Fruit fly (Drosophila melanogaster) whole organism, wandering third instar larva: Measurements from ENCODE around the gene CG8607.

Experiments used
- Abd-B ChIP-seq: fragments of >200 bp; optimal IDR thresholded peaks from 2 replicates; lab custom pipeline; 2017; ENCODE audit warnings: missing biosample characterization, missing genetic modification characterization
- CG32264 ChIP-seq: fragments of 200-800 bp; sonication (Bioruptor generic); optimal IDR thresholded peaks from 2 replicates; lab custom pipeline; 2016; ENCODE audit warnings: missing biosample characterization, missing genetic modification characterization
- CG9705 ChIP-seq: fragments of 200-800 bp; sonication (Bioruptor generic); optimal IDR thresholded peaks from 2 replicates; lab custom pipeline; 2018; ENCODE audit warnings: missing biosample characterization, mild to moderate bottlenecking, missing genetic modification characterization
- CrebA ChIP-seq: fragments of 200-800 bp; sonication (Bioruptor generic); optimal IDR thresholded peaks from 2 replicates; lab custom pipeline; 2016; ENCODE audit warnings: missing biosample characterization, mild to moderate bottlenecking, missing genetic modification characterization, borderline replicate concordance
- Dfd ChIP-seq: fragments of >200 bp; optimal IDR thresholded peaks from 2 replicates; lab custom pipeline; 2017; ENCODE audit warnings: missing biosample characterization, missing genetic modification characterization
- Dif ChIP-seq: fragments of 200-275, 200-300 bp; sonication (Bioruptor generic); optimal IDR thresholded peaks from 2 replicates; lab custom pipeline; 2018; ENCODE audit warnings: missing biosample characterization, missing genetic modification characterization; ENCODE audit not compliant: partially characterized antibody
- GATAd ChIP-seq: sonication (Bioruptor generic); optimal IDR thresholded peaks from 2 replicates; lab custom pipeline; 2016; ENCODE audit warnings: missing biosample characterization, missing genetic modification characterization
- HLH106 ChIP-seq: fragments of 200-800 bp; optimal IDR thresholded peaks from 3 replicates; lab custom pipeline; 2019; ENCODE audit warnings: missing biosample characterization, mild to moderate bottlenecking, missing genetic modification characterization, moderate library complexity
- Hnf4 ChIP-seq: fragments of 200-800 bp; sonication (Bioruptor generic); optimal IDR thresholded peaks from 2 replicates; lab custom pipeline; 2016; ENCODE audit warnings: missing biosample characterization, mild to moderate bottlenecking, missing genetic modification characterization
- Hr78 ChIP-seq: fragments of >200 bp; optimal IDR thresholded peaks from 2 replicates; lab custom pipeline; 2017; ENCODE audit warnings: missing biosample characterization, missing genetic modification characterization
- Hr83 ChIP-seq: fragments of 200-300 bp; sonication (Bioruptor generic); optimal IDR thresholded peaks from 2 replicates; lab custom pipeline; 2016; ENCODE audit warnings: missing biosample characterization, mild to moderate bottlenecking, missing genetic modification characterization, moderate library complexity; ENCODE audit not compliant: poor library complexity, severe bottlenecking
- Jra ChIP-seq: sonication (Bioruptor generic); optimal IDR thresholded peaks from 2 replicates; lab custom pipeline; 2016; ENCODE audit warnings: missing biosample characterization, missing genetic modification characterization
- Mio ChIP-seq: sonication (Bioruptor generic); optimal IDR thresholded peaks from 2 replicates; lab custom pipeline; 2016; ENCODE audit warnings: missing biosample characterization, missing genetic modification characterization
- N ChIP-seq: fragments of >200 bp; optimal IDR thresholded peaks from 2 replicates; lab custom pipeline; 2018; ENCODE audit warnings: missing biosample characterization, missing external identifiers, missing genetic modification characterization
- OdsH ChIP-seq: fragments of 200-800 bp; sonication (Bioruptor generic); optimal IDR thresholded peaks from 2 replicates; lab custom pipeline; 2016; ENCODE audit warnings: missing biosample characterization, mild to moderate bottlenecking, missing genetic modification characterization
- Rel ChIP-seq, 2 experiments: fragments of 200-800 bp; sonication (Bioruptor generic) in 1 of 2; optimal IDR thresholded peaks; 2 replicates in 1 of 2; 3 replicates in 1 of 2; lab custom pipeline; 2016 to 2019; ENCODE audit warnings: mild to moderate bottlenecking in 2 of 2, missing biosample characterization in 2 of 2, missing genetic modification characterization in 2 of 2, moderate library complexity in 1 of 2
- Sp1 ChIP-seq: fragments of 200-800 bp; sonication (Bioruptor generic); optimal IDR thresholded peaks from 3 replicates; lab custom pipeline; 2019; ENCODE audit warnings: missing biosample characterization, mild to moderate bottlenecking, missing genetic modification characterization, moderate library complexity
- Vsx2 ChIP-seq: fragments of 200-300, 225-300 bp; sonication (Bioruptor generic); optimal IDR thresholded peaks from 2 replicates; lab custom pipeline; 2018; ENCODE audit warnings: missing biosample characterization, missing genetic modification characterization; ENCODE audit not compliant: partially characterized antibody
- br ChIP-seq: fragments of 200-800 bp; sonication (Bioruptor generic); optimal IDR thresholded peaks from 2 replicates; lab custom pipeline; 2016; ENCODE audit warnings: missing biosample characterization, missing genetic modification characterization
- dl ChIP-seq, 2 experiments: fragments of 175-275, 200-275 bp in 1 of 2; fragments of 200-275 bp in 1 of 2; sonication (Bioruptor generic); optimal IDR thresholded peaks; lab custom pipeline; 2018; ENCODE audit warnings: mild to moderate bottlenecking in 2 of 2, missing biosample characterization in 2 of 2, missing genetic modification characterization in 2 of 2, moderate library complexity in 2 of 2; ENCODE audit not compliant: partially characterized antibody in 2 of 2, insufficient read depth in 1 of 2
- dmrt93B ChIP-seq: fragments of 200-800 bp; sonication (Bioruptor generic); optimal IDR thresholded peaks from 2 replicates; lab custom pipeline; 2018; ENCODE audit warnings: missing biosample characterization, mild to moderate bottlenecking, missing genetic modification characterization
- ey ChIP-seq: fragments of 200-800 bp; sonication (Bioruptor generic); optimal IDR thresholded peaks from 2 replicates; lab custom pipeline; 2016; ENCODE audit warnings: missing biosample characterization, missing genetic modification characterization
- foxo ChIP-seq, 2 experiments: fragments of 200-800 bp; sonication (Bioruptor generic); optimal IDR thresholded peaks; 2 replicates in 1 of 2; 3 replicates in 1 of 2; lab custom pipeline; 2016 to 2017; ENCODE audit warnings: missing biosample characterization in 2 of 2, missing genetic modification characterization in 2 of 2
- fru ChIP-seq: fragments of 200-800 bp; sonication (Bioruptor generic); optimal IDR thresholded peaks from 3 replicates; lab custom pipeline; 2016; ENCODE audit warnings: missing biosample characterization, mild to moderate bottlenecking, missing genetic modification characterization
- jim ChIP-seq: fragments of 175-275, 200-325 bp; sonication (Bioruptor generic); optimal IDR thresholded peaks from 2 replicates; lab custom pipeline; 2016; ENCODE audit warnings: missing biosample characterization, mild to moderate bottlenecking, missing genetic modification characterization
- lola ChIP-seq: fragments of >200 bp; optimal IDR thresholded peaks from 2 replicates; lab custom pipeline; 2017; ENCODE audit warnings: missing biosample characterization, missing genetic modification characterization
- psq ChIP-seq: fragments of 200-800 bp; sonication (Bioruptor generic); optimal IDR thresholded peaks from 3 replicates; lab custom pipeline; 2017; ENCODE audit warnings: missing biosample characterization, mild to moderate bottlenecking, missing genetic modification characterization, moderate library complexity
- rgr ChIP-seq: fragments of 200-800 bp; sonication (Bioruptor generic); optimal IDR thresholded peaks from 3 replicates; lab custom pipeline; 2016; ENCODE audit warnings: missing biosample characterization, mild to moderate bottlenecking, missing genetic modification characterization
- sage ChIP-seq: fragments of 200-800 bp; sonication (Bioruptor generic); optimal IDR thresholded peaks from 2 replicates; lab custom pipeline; 2016; ENCODE audit warnings: missing biosample characterization, mild to moderate bottlenecking, missing genetic modification characterization
- sv ChIP-seq: fragments of 200-800 bp; sonication (Bioruptor generic); optimal IDR thresholded peaks from 3 replicates; lab custom pipeline; 2016; ENCODE audit warnings: missing biosample characterization, missing genetic modification characterization
- tai ChIP-seq: sonication (Bioruptor generic); optimal IDR thresholded peaks from 2 replicates; lab custom pipeline; 2016; ENCODE audit warnings: missing biosample characterization, missing genetic modification characterization
- usp ChIP-seq: fragments of >200 bp; optimal IDR thresholded peaks from 2 replicates; lab custom pipeline; 2017; ENCODE audit warnings: missing biosample characterization, missing genetic modification characterization
- woc ChIP-seq: sonication (Bioruptor generic); optimal IDR thresholded peaks from 2 replicates; lab custom pipeline; 2016; ENCODE audit warnings: missing biosample characterization, mild to moderate bottlenecking, missing genetic modification characterization

CG8607 gene

DNA sequence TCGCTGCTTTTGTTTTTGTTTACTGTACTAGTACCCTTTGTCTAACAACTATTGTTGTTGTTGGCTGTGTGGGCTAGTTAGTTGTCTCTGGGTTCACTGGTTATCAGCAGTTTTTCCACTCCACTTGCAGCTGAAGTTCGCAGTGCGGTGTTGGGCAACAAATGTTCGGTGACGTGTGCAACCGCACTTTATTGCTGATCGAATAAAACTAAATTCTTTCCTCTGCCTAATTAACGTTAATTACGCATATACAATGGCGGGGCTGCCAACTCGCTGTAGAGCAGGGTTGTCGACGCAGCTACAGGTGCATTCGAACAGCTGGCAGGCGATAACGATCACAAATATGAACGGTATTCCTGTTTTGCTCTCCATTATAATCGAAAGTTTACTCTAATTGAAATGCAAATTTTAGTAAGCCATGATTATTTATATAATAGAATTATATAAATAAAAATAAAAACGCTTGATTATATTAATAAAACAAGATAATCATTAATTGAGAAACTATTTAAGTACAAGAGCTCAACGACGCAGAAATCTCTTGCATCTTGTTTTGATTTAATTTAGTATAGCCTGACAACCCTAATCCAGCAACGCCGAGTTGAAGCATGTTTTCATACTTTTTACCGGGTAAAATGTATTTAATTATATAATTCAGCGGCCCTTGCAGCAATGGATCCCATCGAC, 8.8 kb downstream of the CG8607 start, which contains the start of the genes mrva, CG42307 and mus312:
mrva (minus strand) TSS at position 276 of the 687 bp plus-strand sequence.
CG42307 (plus strand) TSS at position 566 of the 687 bp plus-strand sequence.
mus312 (plus strand) TSS at position 566 of the 687 bp plus-strand sequence.
- TF ChIP-seq jim (GFP tag; lab: Kevin White, UChicago) (no peak), Vsx2 (GFP tag; lab: Kevin White, UChicago) (peak; percentile 83), dmrt93B (no peak), sv (GFP tag; lab: Kevin White, UChicago) (peak; percentile 78), Rel (GFP tag; optimal IDR thresholded peaks at IDR 0.05; lab: Kevin White, UChicago) (no peak), Rel (tag; optimal IDR thresholded peaks at IDR 0.05; lab: Kevin White, UChicago) (peak; percentile 77), lola (GFP tag; lab: Kevin White, UChicago) (no peak), CG32264 (GFP tag; lab: Kevin White, UChicago) (no peak), foxo (GFP tag; optimal IDR thresholded peaks at IDR 0.05; lab: Kevin White, UChicago) (peak in 1 of 2 experiments; percentile 87), OdsH (GFP tag; lab: Kevin White, UChicago) (peak; percentile 73), ey (peak; percentile 47), Sp1 (GFP tag; lab: Kevin White, UChicago) (peak; percentile 90), rgr (GFP tag; lab: Kevin White, UChicago) (peak; percentile 83), br (GFP tag; lab: Kevin White, UChicago) (no peak), psq (peak; percentile 75), GATAd (GFP tag; lab: Kevin White, UChicago) (no peak), HLH106 (tag; lab: Kevin White, UChicago) (peak; percentile 94), Hr78 (GFP tag; lab: Kevin White, UChicago) (no peak), CG9705 (GFP tag; lab: Kevin White, UChicago) (peak; percentile 81), Dfd (GFP tag; lab: Kevin White, UChicago) (no peak)

DNA sequence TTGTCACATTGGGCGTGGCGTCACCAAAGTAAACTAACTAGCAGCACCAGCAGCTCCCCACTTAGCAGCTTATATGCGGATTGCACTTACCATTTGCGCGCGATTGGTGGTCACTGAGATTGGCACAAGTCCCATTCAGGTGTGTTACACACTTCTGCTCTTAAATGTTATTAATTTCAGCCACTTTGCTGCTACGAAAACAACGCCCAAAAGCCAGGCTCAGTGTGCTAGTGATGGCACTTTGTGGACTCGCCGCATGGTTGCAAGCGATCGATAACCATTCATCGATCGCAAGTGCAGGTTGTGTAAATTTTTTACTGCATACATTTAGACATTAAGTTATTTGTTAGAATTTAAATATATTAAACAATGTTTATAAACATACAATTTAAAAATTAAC, 15.1 kb downstream of the CG8607 start, which contains the start of the genes wrm1 and wrm2:
wrm1 (minus strand) TSS at position 237 of the 400 bp plus-strand sequence.
wrm2 (minus strand) TSS at position 237 of the 400 bp plus-strand sequence.
- peak; percentile 2 for TF ChIP-seq sv (GFP tag; lab: Kevin White, UChicago)
- TF ChIP-seq rgr (GFP tag; lab: Kevin White, UChicago): peak; percentile 62
- peak; percentile 53 for TF ChIP-seq Hr83 (GFP tag; lab: Kevin White, UChicago)
- no peak for TF ChIP-seq woc (GFP tag; lab: Kevin White, UChicago)
- no peak for TF ChIP-seq tai (GFP tag; lab: Kevin White, UChicago)
- TF ChIP-seq psq: no peak
- no peak for TF ChIP-seq dl (GFP tag; optimal IDR thresholded peaks at IDR 0.05; lab: Kevin White, UChicago; ENCODE audit: insufficient read depth in 1 of 2, partially characterized antibody in 2 of 2)
- TF ChIP-seq Hnf4 (GFP tag; lab: Kevin White, UChicago): no peak
- TF ChIP-seq CG32264 (GFP tag; lab: Kevin White, UChicago): no peak
- no peak for TF ChIP-seq usp (GFP tag; lab: Kevin White, UChicago)
- no peak for TF ChIP-seq CrebA
- TF ChIP-seq Sp1 (GFP tag; lab: Kevin White, UChicago): peak; percentile 17
- no peak for TF ChIP-seq N
- TF ChIP-seq dmrt93B: no peak
- TF ChIP-seq fru (GFP tag; lab: Kevin White, UChicago): no peak
- no peak for TF ChIP-seq Abd-B (GFP tag; lab: Kevin White, UChicago)
- no peak for TF ChIP-seq Dfd (GFP tag; lab: Kevin White, UChicago)
- TF ChIP-seq foxo (GFP tag; optimal IDR thresholded peaks at IDR 0.05; lab: Kevin White, UChicago): no peak
- TF ChIP-seq Jra (GFP tag; lab: Kevin White, UChicago): no peak
- TF ChIP-seq Dif (GFP tag; lab: Kevin White, UChicago): no peak
- no peak for TF ChIP-seq OdsH (GFP tag; lab: Kevin White, UChicago)
- TF ChIP-seq Hr78 (GFP tag; lab: Kevin White, UChicago): no peak
- no peak for TF ChIP-seq Rel (GFP tag; optimal IDR thresholded peaks at IDR 0.05; lab: Kevin White, UChicago)
- TF ChIP-seq Rel (tag; optimal IDR thresholded peaks at IDR 0.05; lab: Kevin White, UChicago): peak; percentile 2

DNA sequence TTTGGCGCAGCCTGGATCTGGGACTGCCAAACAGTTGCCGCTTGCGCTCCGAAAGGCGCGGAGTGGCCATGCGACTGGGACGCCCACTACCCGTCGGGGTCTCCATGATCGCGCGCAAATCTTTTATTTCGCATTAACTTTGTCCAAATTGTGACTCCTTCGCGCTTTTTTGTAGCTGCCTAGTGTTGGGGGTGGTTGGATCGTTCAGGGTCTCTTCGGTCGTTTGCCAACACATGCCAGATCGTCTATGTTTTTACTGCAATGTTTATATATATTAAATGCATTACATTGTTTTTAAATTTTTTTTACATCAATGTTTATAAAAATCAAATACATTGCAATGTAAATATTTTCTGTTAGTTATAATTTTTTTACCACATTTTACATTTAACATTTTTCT, 18.9 kb downstream of the CG8607 start:
- TF ChIP-seq HLH106 (tag; lab: Kevin White, UChicago) (peak; percentile 6), Mio (no peak), psq (no peak), rgr (GFP tag; lab: Kevin White, UChicago) (peak; percentile 63), foxo (GFP tag; optimal IDR thresholded peaks at IDR 0.05; lab: Kevin White, UChicago) (no peak), CrebA (no peak), N (no peak), OdsH (GFP tag; lab: Kevin White, UChicago) (peak; percentile 12), sv (GFP tag; lab: Kevin White, UChicago) (no peak), tai (GFP tag; lab: Kevin White, UChicago) (no peak), CG9705 (GFP tag; lab: Kevin White, UChicago) (peak; percentile 7), Hnf4 (GFP tag; lab: Kevin White, UChicago) (no peak), sage (no peak), CG32264 (GFP tag; lab: Kevin White, UChicago) (no peak)
- TF ChIP-seq, all 38 proteins: peak for 4
